Fruit fly (Drosophila melanogaster): ENCODE measurements around the gene Nmdmc.

Gene Nmdmc

DNA sequence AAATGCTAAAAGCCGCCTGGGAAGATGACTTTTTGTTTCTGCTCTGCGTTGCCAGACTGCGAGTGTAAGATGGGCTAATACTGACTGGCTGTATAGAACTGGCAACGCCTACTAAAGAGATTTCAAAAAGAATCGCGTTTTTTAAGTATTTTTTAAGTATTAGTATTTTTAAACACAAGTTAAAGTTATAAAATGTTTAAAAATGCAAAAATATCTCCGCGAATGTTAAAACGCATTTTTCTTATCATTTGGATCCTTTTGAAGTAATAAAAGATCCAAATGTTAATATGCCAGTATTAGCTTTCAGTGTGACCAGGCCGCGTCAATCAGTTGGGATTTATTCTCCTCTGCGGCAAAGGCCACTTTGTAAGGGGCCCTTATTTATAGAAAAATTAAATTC lies 44.2 kb downstream of the Nmdmc start, which contains the start of the genes Prosbeta3 and Iru (continued):
- no peak for TF ChIP-seq sim (GFP tag; IDR thresholded peaks at IDR 0.05)
- TF ChIP-seq tgo (GFP tag; IDR thresholded peaks at IDR 0.05) = no peak
- TF ChIP-seq Elba2 (GFP tag; optimal IDR thresholded peaks at IDR 0.05) = peak; percentile 61
- no peak for TF ChIP-seq CG3281 (GFP tag; optimal IDR thresholded peaks at IDR 0.05)
- TF ChIP-seq CG10209 (GFP tag; optimal IDR thresholded peaks at IDR 0.05) = no peak
- no peak for TF ChIP-seq CG12942 (GFP tag; optimal IDR thresholded peaks at IDR 0.05)
- peak; percentile 66 for TF ChIP-seq nmo (GFP tag; optimal IDR thresholded peaks at IDR 0.05)
- TF ChIP-seq cato (GFP tag; optimal IDR thresholded peaks at IDR 0.05; ENCODE audit: borderline replicate concordance) = no peak
- no peak for TF ChIP-seq slp2 (GFP tag; optimal IDR thresholded peaks at IDR 0.05)
- peak; percentile 83 for TF ChIP-seq Med (GFP tag)
- TF ChIP-seq CG9727 (GFP tag; optimal IDR thresholded peaks at IDR 0.05) = no peak
- no peak for TF ChIP-seq CG13123 (GFP tag; optimal IDR thresholded peaks at IDR 0.05)
- peak; percentile 78 for TF ChIP-seq trem (tag; optimal IDR thresholded peaks at IDR 0.05)
- no peak for TF ChIP-seq bcd (GFP tag; optimal IDR thresholded peaks at IDR 0.05)
- TF ChIP-seq CG4617 (GFP tag; optimal IDR thresholded peaks at IDR 0.05; ENCODE audit: borderline replicate concordance) = peak; percentile 45
- no peak for TF ChIP-seq CG17328 (GFP tag; IDR thresholded peaks at IDR 0.05)
- TF ChIP-seq eve (GFP tag; optimal IDR thresholded peaks at IDR 0.05) = no peak
- peak; percentile 68 for TF ChIP-seq CG14710 (tag; optimal IDR thresholded peaks at IDR 0.05)
- peak; percentile 10 for TF ChIP-seq kay (GFP tag; optimal IDR thresholded peaks at IDR 0.05)
- no peak for TF ChIP-seq CG1602 (GFP tag; optimal IDR thresholded peaks at IDR 0.05)
- no peak for TF ChIP-seq CG4424 (GFP tag; optimal IDR thresholded peaks at IDR 0.05)
- TF ChIP-seq Mrtf (GFP tag; IDR thresholded peaks at IDR 0.05) = no peak
- no peak for TF ChIP-seq CG8281 (tag; optimal IDR thresholded peaks at IDR 0.05)
- no peak for TF ChIP-seq scrt (GFP tag; optimal IDR thresholded peaks at IDR 0.05)
- no peak for TF ChIP-seq CG10462 (GFP tag; optimal IDR thresholded peaks at IDR 0.05)
- no peak for TF ChIP-seq Bteb2 (GFP tag; optimal IDR thresholded peaks at IDR 0.05)
- TF ChIP-seq CTCF (GFP tag; optimal IDR thresholded peaks at IDR 0.05) = no peak
- TF ChIP-seq Chrac-16 (GFP tag; optimal IDR thresholded peaks at IDR 0.05) = no peak
- TF ChIP-seq CG10654 (GFP tag; optimal IDR thresholded peaks at IDR 0.05) = no peak
- no peak for TF ChIP-seq CG4854 (GFP tag; optimal IDR thresholded peaks at IDR 0.05)
- TF ChIP-seq CG4404 (GFP tag; IDR thresholded peaks at IDR 0.05) = no peak
- TF ChIP-seq crp (GFP tag; optimal IDR thresholded peaks at IDR 0.05) = peak in 1 of 2 experiments; percentile 34
- TF ChIP-seq odd (GFP tag; optimal IDR thresholded peaks at IDR 0.05) = no peak
- no peak for TF ChIP-seq CG2202 (tag; optimal IDR thresholded peaks at IDR 0.05)
- no peak for TF ChIP-seq CG2129 (GFP tag; IDR thresholded peaks at IDR 0.05; ENCODE audit: partially characterized antibody)
- TF ChIP-seq amos (GFP tag; IDR thresholded peaks at IDR 0.05; ENCODE audit: partially characterized antibody) = peak; percentile 31; the same call in 1 of the 2 replicates
- no peak for TF ChIP-seq CG8944 (GFP tag; optimal IDR thresholded peaks at IDR 0.05)
- TF ChIP-seq CG13894 (tag; optimal IDR thresholded peaks at IDR 0.05) = peak; percentile 5
- TF ChIP-seq CG8089 (GFP tag; optimal IDR thresholded peaks at IDR 0.05) = no peak
- TF ChIP-seq CG7928 (GFP tag; optimal IDR thresholded peaks at IDR 0.05) = no peak
- no peak for TF ChIP-seq CG43689 (GFP tag; IDR thresholded peaks at IDR 0.05)
- peak; percentile 45 for TF ChIP-seq Ets97D (GFP tag; optimal IDR thresholded peaks at IDR 0.05)
- TF ChIP-seq Bgb (GFP tag; IDR thresholded peaks at IDR 0.05; ENCODE audit: partially characterized antibody) = no peak
- no peak for TF ChIP-seq CG6683 (GFP tag; optimal IDR thresholded peaks at IDR 0.05)
- TF ChIP-seq nerfin-1 (tag; optimal IDR thresholded peaks at IDR 0.05) = no peak
- TF ChIP-seq ato (GFP tag; IDR thresholded peaks at IDR 0.05; ENCODE audit: partially characterized antibody) = no peak
- no peak for TF ChIP-seq Dek (tag; optimal IDR thresholded peaks at IDR 0.05)
- TF ChIP-seq MTF-1 (GFP tag; optimal IDR thresholded peaks at IDR 0.05; ENCODE audit: borderline replicate concordance) = no peak
- no peak for TF ChIP-seq her (GFP tag; optimal IDR thresholded peaks at IDR 0.05)
- no peak for TF ChIP-seq Rx (GFP tag; IDR thresholded peaks at IDR 0.05)
- TF ChIP-seq grau (tag; optimal IDR thresholded peaks at IDR 0.05) = peak; percentile 8
- no peak for TF ChIP-seq CG13424 (tag; optimal IDR thresholded peaks at IDR 0.05)

Measured in whole organism, embryonic.